Fruit fly (Drosophila melanogaster): Measurements from ENCODE around the gene Dtd.

The Dtd gene

dm6 chr3R:11429814-11430213, at the start of gene Dtd:
Gene Dtd (plus strand): TSS chr3R:11430061.
- no peak for TF ChIP-seq psq (optimal IDR thresholded peaks at IDR 0.05)
- TF ChIP-seq usp (GFP tag; optimal IDR thresholded peaks at IDR 0.05): no peak
- no peak for TF ChIP-seq EcR (GFP tag; optimal IDR thresholded peaks at IDR 0.05)
- TF ChIP-seq CG8478 (optimal IDR thresholded peaks at IDR 0.05): no peak
- TF ChIP-seq Dll (optimal IDR thresholded peaks at IDR 0.05): no peak
- no peak for TF ChIP-seq pan (optimal IDR thresholded peaks at IDR 0.05)

dm6 chr3R:11392805-11393204, 37.1 kb upstream of the Dtd start:
- TF ChIP-seq pan (optimal IDR thresholded peaks at IDR 0.05) (no peak), usp (GFP tag; optimal IDR thresholded peaks at IDR 0.05) (no peak), psq (optimal IDR thresholded peaks at IDR 0.05) (no peak), EcR (GFP tag; optimal IDR thresholded peaks at IDR 0.05) (no peak), CG8478 (optimal IDR thresholded peaks at IDR 0.05) (no peak), Dll (optimal IDR thresholded peaks at IDR 0.05) (no peak)

- no peak for TF ChIP-seq CG8478 (optimal IDR thresholded peaks at IDR 0.05)
- TF ChIP-seq usp (GFP tag; optimal IDR thresholded peaks at IDR 0.05): no peak
- TF ChIP-seq pan (optimal IDR thresholded peaks at IDR 0.05): no peak
- TF ChIP-seq psq (optimal IDR thresholded peaks at IDR 0.05): no peak
- TF ChIP-seq Dll (optimal IDR thresholded peaks at IDR 0.05): no peak
- no peak for TF ChIP-seq EcR (GFP tag; optimal IDR thresholded peaks at IDR 0.05)
Observed at dm6 chr3R:11393896-11394295, 36.0 kb upstream of the Dtd start.

dm6 chr3R:11395541-11395940, 34.3 kb upstream of the Dtd start:
- TF ChIP-seq psq (optimal IDR thresholded peaks at IDR 0.05): no peak
- TF ChIP-seq Dll (optimal IDR thresholded peaks at IDR 0.05): no peak
- no peak for TF ChIP-seq usp (GFP tag; optimal IDR thresholded peaks at IDR 0.05)
- TF ChIP-seq pan (optimal IDR thresholded peaks at IDR 0.05): no peak
- no peak for TF ChIP-seq EcR (GFP tag; optimal IDR thresholded peaks at IDR 0.05)

- TF ChIP-seq Dll (optimal IDR thresholded peaks at IDR 0.05) (no peak), usp (GFP tag; optimal IDR thresholded peaks at IDR 0.05) (no peak), psq (optimal IDR thresholded peaks at IDR 0.05) (no peak), pan (optimal IDR thresholded peaks at IDR 0.05) (no peak), CG8478 (optimal IDR thresholded peaks at IDR 0.05) (no peak), EcR (GFP tag; optimal IDR thresholded peaks at IDR 0.05) (no peak)
Observed at dm6 chr3R:11402894-11403293, 27.0 kb upstream of the Dtd start.

dm6 chr3R:11407733-11408134, 22.1 kb upstream of the Dtd start, which contains the start of gene mRpL40:
Gene mRpL40 (plus strand): TSS chr3R:11407918.
- TF ChIP-seq Dll (optimal IDR thresholded peaks at IDR 0.05): no peak
- no peak for TF ChIP-seq EcR (GFP tag; optimal IDR thresholded peaks at IDR 0.05)
- TF ChIP-seq pan (optimal IDR thresholded peaks at IDR 0.05): no peak
- TF ChIP-seq CG8478 (optimal IDR thresholded peaks at IDR 0.05): no peak
- TF ChIP-seq psq (optimal IDR thresholded peaks at IDR 0.05): no peak
- no peak for TF ChIP-seq usp (GFP tag; optimal IDR thresholded peaks at IDR 0.05)

dm6 chr3R:11409667-11410137, 20.2 kb upstream of the Dtd start, which contains the start of the genes mgr and Irbp:
Gene mgr (minus strand): TSS chr3R:11409875.
Gene Irbp (plus strand): TSS chr3R:11410047.
- TF ChIP-seq psq (optimal IDR thresholded peaks at IDR 0.05): no peak
- no peak for TF ChIP-seq CG8478 (optimal IDR thresholded peaks at IDR 0.05)
- TF ChIP-seq EcR (GFP tag; optimal IDR thresholded peaks at IDR 0.05): no peak
- TF ChIP-seq Dll (optimal IDR thresholded peaks at IDR 0.05): no peak
- TF ChIP-seq usp (GFP tag; optimal IDR thresholded peaks at IDR 0.05): no peak
- no peak for TF ChIP-seq pan (optimal IDR thresholded peaks at IDR 0.05)

dm6 chr3R:11412371-11412770, 17.5 kb upstream of the Dtd start, which contains the start of gene Ipo9:
Gene Ipo9 (plus strand): TSS chr3R:11412522.
- TF ChIP-seq Dll (optimal IDR thresholded peaks at IDR 0.05) (no peak), CG8478 (optimal IDR thresholded peaks at IDR 0.05) (no peak), usp (GFP tag; optimal IDR thresholded peaks at IDR 0.05) (no peak), EcR (GFP tag; optimal IDR thresholded peaks at IDR 0.05) (no peak), psq (optimal IDR thresholded peaks at IDR 0.05) (no peak), pan (optimal IDR thresholded peaks at IDR 0.05) (no peak)

dm6 chr3R:11418568-11418967, 11.3 kb upstream of the Dtd start, which contains the start of the genes bumpel and CG45676:
Gene bumpel (minus strand): TSS chr3R:11418668.
Gene CG45676 (plus strand): TSS chr3R:11418885.
- TF ChIP-seq CG8478 (optimal IDR thresholded peaks at IDR 0.05): no peak
- TF ChIP-seq usp (GFP tag; optimal IDR thresholded peaks at IDR 0.05): no peak
- TF ChIP-seq psq (optimal IDR thresholded peaks at IDR 0.05): no peak
- no peak for TF ChIP-seq pan (optimal IDR thresholded peaks at IDR 0.05)
- no peak for TF ChIP-seq EcR (GFP tag; optimal IDR thresholded peaks at IDR 0.05)
- no peak for TF ChIP-seq Dll (optimal IDR thresholded peaks at IDR 0.05)

- TF ChIP-seq usp (GFP tag; optimal IDR thresholded peaks at IDR 0.05) (no peak), Dll (optimal IDR thresholded peaks at IDR 0.05) (no peak), CG8478 (optimal IDR thresholded peaks at IDR 0.05) (no peak), pan (optimal IDR thresholded peaks at IDR 0.05) (no peak), psq (optimal IDR thresholded peaks at IDR 0.05) (no peak), EcR (GFP tag; optimal IDR thresholded peaks at IDR 0.05) (no peak)
Observed at dm6 chr3R:11421643-11422122, 8.2 kb upstream of the Dtd start, which contains the start of the genes ninaG and Sptz. Gene ninaG (minus strand): TSS chr3R:11421693. Gene Sptz (plus strand): TSS chr3R:11422092.

dm6 chr3R:11430307-11430706, 446 bp downstream of the Dtd start:
- no peak for TF ChIP-seq psq (optimal IDR thresholded peaks at IDR 0.05)
- TF ChIP-seq Dll (optimal IDR thresholded peaks at IDR 0.05): no peak
- no peak for TF ChIP-seq CG8478 (optimal IDR thresholded peaks at IDR 0.05)
- TF ChIP-seq EcR (GFP tag; optimal IDR thresholded peaks at IDR 0.05): no peak
- no peak for TF ChIP-seq usp (GFP tag; optimal IDR thresholded peaks at IDR 0.05)
- no peak for TF ChIP-seq pan (optimal IDR thresholded peaks at IDR 0.05)

dm6 chr3R:11431395-11431977, 1.6 kb downstream of the Dtd start, which contains the start of the genes RpL24-like and CG5276:
Gene RpL24-like (minus strand): TSS chr3R:11431582.
Gene CG5276 (plus strand): TSS chr3R:11431738.
- TF ChIP-seq EcR (GFP tag; optimal IDR thresholded peaks at IDR 0.05): no peak
- TF ChIP-seq usp (GFP tag; optimal IDR thresholded peaks at IDR 0.05): no peak
- no peak for TF ChIP-seq pan (optimal IDR thresholded peaks at IDR 0.05)
- TF ChIP-seq Dll (optimal IDR thresholded peaks at IDR 0.05): no peak
- TF ChIP-seq psq (optimal IDR thresholded peaks at IDR 0.05): no peak
- no peak for TF ChIP-seq CG8478 (optimal IDR thresholded peaks at IDR 0.05)

All from whole organism.